Worm (Caenorhabditis elegans): Measurements from ENCODE around the gene hda-1.

Gene hda-1

ce11 chrV:14498204-14498603 lies 27.0 kb upstream of the hda-1 start:
- TF ChIP-seq nhr-76 (tag; optimal IDR thresholded peaks at IDR 0.05) (no peak), nhr-43 (tag; optimal IDR thresholded peaks at IDR 0.05; ENCODE audit: poor library complexity, severe bottlenecking) (no peak), nhr-25 (tag; optimal IDR thresholded peaks at IDR 0.05) (no peak)

- TF ChIP-seq pha-4 (tag; optimal IDR thresholded peaks at IDR 0.05) (peak; percentile 59), pqm-1 (tag; optimal IDR thresholded peaks at IDR 0.05) (no peak), nfya-1 (tag; optimal IDR thresholded peaks at IDR 0.05; ENCODE audit: insufficient read depth) (no peak), nhr-23 (tag; optimal IDR thresholded peaks at IDR 0.05) (peak; percentile 16), ama-1 (optimal IDR thresholded peaks at IDR 0.05) (peak; percentile 15), nhr-28 (tag; optimal IDR thresholded peaks at IDR 0.05) (no peak), R02D3.7 (tag; optimal IDR thresholded peaks at IDR 0.05) (no peak), unc-62 (GFP tag; optimal IDR thresholded peaks at IDR 0.05) (no peak), nhr-25 (tag; optimal IDR thresholded peaks at IDR 0.05) (peak; percentile 21)
These were observed 25.9 kb upstream of the hda-1 start for ce11 chrV:14499074-14499864.

- no peak for TF ChIP-seq nhr-237 (tag; optimal IDR thresholded peaks at IDR 0.05)
- TF ChIP-seq fkh-10 (GFP tag; optimal IDR thresholded peaks at IDR 0.05): no peak
- no peak for TF ChIP-seq nhr-43 (tag; optimal IDR thresholded peaks at IDR 0.05; ENCODE audit: poor library complexity, severe bottlenecking)
- TF ChIP-seq pqm-1 (tag; optimal IDR thresholded peaks at IDR 0.05): no peak
These were observed 24.6 kb upstream of the hda-1 start for ce11 chrV:14500554-14500953.

ce11 chrV:14501136-14501535 lies 24.1 kb upstream of the hda-1 start, which contains the start of gene R02D5.24:
Gene R02D5.24 (plus strand): TSS chrV:14501340.
- TF ChIP-seq elt-2 (tag; optimal IDR thresholded peaks at IDR 0.05): no peak
- TF ChIP-seq pha-4 (tag; optimal IDR thresholded peaks at IDR 0.05): peak; percentile 53
- TF ChIP-seq egl-27 (tag; optimal IDR thresholded peaks at IDR 0.05): no peak

- no peak for TF ChIP-seq tbx-2 (tag; optimal IDR thresholded peaks at IDR 0.05)
- peak; percentile 81 for TF ChIP-seq pqm-1 (tag; optimal IDR thresholded peaks at IDR 0.05)
- TF ChIP-seq pha-4 (tag; optimal IDR thresholded peaks at IDR 0.05): peak; percentile 36
- TF ChIP-seq nhr-67 (tag; optimal IDR thresholded peaks at IDR 0.05): no peak
- TF ChIP-seq nhr-28 (tag; optimal IDR thresholded peaks at IDR 0.05): no peak
- peak; percentile 43 for TF ChIP-seq jun-1 (tag; optimal IDR thresholded peaks at IDR 0.05)
- TF ChIP-seq lin-39 (tag; optimal IDR thresholded peaks at IDR 0.05): no peak
- peak; percentile 86 for TF ChIP-seq elt-2 (tag; optimal IDR thresholded peaks at IDR 0.05)
- TF ChIP-seq nhr-77 (tag; optimal IDR thresholded peaks at IDR 0.05): no peak
- no peak for TF ChIP-seq sea-2 (GFP tag; optimal IDR thresholded peaks at IDR 0.05)
- peak; percentile 37 for TF ChIP-seq nfya-1 (tag; optimal IDR thresholded peaks at IDR 0.05; ENCODE audit: insufficient read depth)
- no peak for TF ChIP-seq lsy-12 (tag; optimal IDR thresholded peaks at IDR 0.05)
These were observed 22.1 kb upstream of the hda-1 start for ce11 chrV:14503065-14503464.

- TF ChIP-seq nhr-25 (tag; optimal IDR thresholded peaks at IDR 0.05): no peak
- TF ChIP-seq ZK546.5 (tag; optimal IDR thresholded peaks at IDR 0.05): no peak
- no peak for TF ChIP-seq pqm-1 (tag; optimal IDR thresholded peaks at IDR 0.05)
- no peak for TF ChIP-seq nfya-1 (tag; optimal IDR thresholded peaks at IDR 0.05; ENCODE audit: insufficient read depth)
These were observed 21.1 kb upstream of the hda-1 start for ce11 chrV:14504120-14504519.

- TF ChIP-seq elt-2 (tag; optimal IDR thresholded peaks at IDR 0.05) (peak; percentile 2), nhr-76 (tag; optimal IDR thresholded peaks at IDR 0.05) (no peak)
These were observed 20.4 kb upstream of the hda-1 start for ce11 chrV:14504774-14505173.

ce11 chrV:14505745-14506214 lies 19.4 kb upstream of the hda-1 start:
- no peak for TF ChIP-seq R02D3.7 (tag; optimal IDR thresholded peaks at IDR 0.05)
- TF ChIP-seq nhr-76 (tag; optimal IDR thresholded peaks at IDR 0.05): no peak
- no peak for TF ChIP-seq lin-15B (tag; optimal IDR thresholded peaks at IDR 0.05)
- TF ChIP-seq ceh-28 (tag; optimal IDR thresholded peaks at IDR 0.05): no peak
- no peak for TF ChIP-seq ceh-82 (tag; optimal IDR thresholded peaks at IDR 0.05)
- no peak for TF ChIP-seq ceh-9 (tag; optimal IDR thresholded peaks at IDR 0.05)
- peak; percentile 65 for TF ChIP-seq nhr-25 (tag; optimal IDR thresholded peaks at IDR 0.05)
- no peak for TF ChIP-seq zag-1 (tag; optimal IDR thresholded peaks at IDR 0.05)
- TF ChIP-seq nhr-23 (tag; optimal IDR thresholded peaks at IDR 0.05): peak; percentile 67
- TF ChIP-seq snpc-4 (tag; optimal IDR thresholded peaks at IDR 0.05): no peak
- no peak for TF ChIP-seq lin-39 (tag; optimal IDR thresholded peaks at IDR 0.05)
- no peak for TF ChIP-seq ZK546.5 (tag; optimal IDR thresholded peaks at IDR 0.05)
- no peak for TF ChIP-seq aly-2 (tag; optimal IDR thresholded peaks at IDR 0.05)
- TF ChIP-seq nhr-11 (tag; optimal IDR thresholded peaks at IDR 0.05): no peak
- no peak for TF ChIP-seq nhr-67 (tag; optimal IDR thresholded peaks at IDR 0.05)
- no peak for TF ChIP-seq nhr-77 (tag; optimal IDR thresholded peaks at IDR 0.05)
- no peak for TF ChIP-seq skn-1 (tag; optimal IDR thresholded peaks at IDR 0.05)
- TF ChIP-seq fkh-2 (tag; optimal IDR thresholded peaks at IDR 0.05): no peak
- TF ChIP-seq elt-2 (tag; optimal IDR thresholded peaks at IDR 0.05): peak; percentile 84
- TF ChIP-seq nfya-1 (tag; optimal IDR thresholded peaks at IDR 0.05; ENCODE audit: insufficient read depth): no peak
- peak; percentile 46 for TF ChIP-seq jun-1 (tag; optimal IDR thresholded peaks at IDR 0.05)
- TF ChIP-seq pha-4 (tag; optimal IDR thresholded peaks at IDR 0.05): no peak
- no peak for TF ChIP-seq hmg-11 (tag; optimal IDR thresholded peaks at IDR 0.05)

Measured in whole organism, L3 larva.